Worm (Caenorhabditis elegans) whole organism, L3 larva: ENCODE data around the gene nhr-197.

Source experiments
- R02D3.7 ChIP-seq: fragments of 150-350 bp; optimal IDR thresholded peaks from 2 replicates; lab custom pipeline; 2014; ENCODE audit warnings: missing biosample characterization, missing genetic modification characterization
- ZK546.5 ChIP-seq: sonication (generic microtip); optimal IDR thresholded peaks from 2 replicates; lab custom pipeline; 2017; ENCODE audit warnings: missing biosample characterization, missing genetic modification characterization
- aly-2 ChIP-seq: fragments of 150-350 bp; optimal IDR thresholded peaks from 2 replicates; lab custom pipeline; 2014; ENCODE audit warnings: missing biosample characterization, missing genetic modification characterization
- ama-1 ChIP-seq: fragments of 150-350 bp; optimal IDR thresholded peaks from 2 replicates; lab custom pipeline; 2018
- ceh-16 ChIP-seq: sonication (generic microtip); optimal IDR thresholded peaks from 2 replicates; lab custom pipeline; 2017; ENCODE audit warnings: missing biosample characterization, missing genetic modification characterization
- ceh-28 ChIP-seq: fragments of 150-350 bp; optimal IDR thresholded peaks from 2 replicates; lab custom pipeline; 2014; ENCODE audit warnings: missing biosample characterization, missing genetic modification reagents, missing genetic modification characterization
- ceh-82 ChIP-seq: fragments of 150-350 bp; optimal IDR thresholded peaks from 2 replicates; lab custom pipeline; 2014; ENCODE audit warnings: missing biosample characterization, missing genetic modification characterization
- ceh-9 ChIP-seq: sonication (generic microtip); optimal IDR thresholded peaks from 2 replicates; lab custom pipeline; 2018; ENCODE audit warnings: missing biosample characterization, missing genetic modification characterization
- egl-27 ChIP-seq: sonication (generic microtip); optimal IDR thresholded peaks from 4 replicates; lab custom pipeline; 2017; ENCODE audit warnings: missing biosample characterization, missing genetic modification reagents, missing genetic modification characterization
- egl-5 ChIP-seq: fragments of 150-350 bp; optimal IDR thresholded peaks from 2 replicates; lab custom pipeline; 2017; ENCODE audit warnings: missing biosample characterization, missing genetic modification reagents, missing genetic modification characterization, inconsistent platforms
- elt-2 ChIP-seq: sonication (generic microtip); optimal IDR thresholded peaks from 2 replicates; lab custom pipeline; 2016; ENCODE audit warnings: missing genetic modification reagents, mild to moderate bottlenecking, missing genetic modification characterization, missing compliant biosample characterization
- elt-3 ChIP-seq, 3 experiments: fragments of 150-350 bp in 1 of 3; sonication (generic microtip) in 2 of 3; optimal IDR thresholded peaks; 2 replicates in 2 of 3; 4 replicates in 1 of 3; lab custom pipeline; 2014 to 2017; ENCODE audit warnings: missing biosample characterization in 3 of 3, missing genetic modification characterization in 3 of 3
- eor-1 ChIP-seq, 2 experiments: fragments of 150-350 bp; optimal IDR thresholded peaks; 2 replicates each; lab custom pipeline; 2014 to 2018; ENCODE audit warnings: missing biosample characterization in 2 of 2, missing genetic modification characterization in 2 of 2
- fkh-10 ChIP-seq: sonication (generic microtip); optimal IDR thresholded peaks from 2 replicates; lab custom pipeline; 2017; ENCODE audit warnings: missing biosample characterization, missing genetic modification reagents, missing genetic modification characterization
- fkh-2 ChIP-seq: fragments of 150-350 bp; optimal IDR thresholded peaks from 2 replicates; lab custom pipeline; 2014; ENCODE audit warnings: missing biosample characterization, missing genetic modification reagents, missing genetic modification characterization
- fos-1 ChIP-seq: fragments of 150-350 bp; optimal IDR thresholded peaks from 2 replicates; lab custom pipeline; 2014; ENCODE audit warnings: missing biosample characterization, missing genetic modification characterization
- jun-1 ChIP-seq: fragments of 150-350 bp; optimal IDR thresholded peaks from 2 replicates; lab custom pipeline; 2014; ENCODE audit warnings: missing biosample characterization, missing genetic modification reagents, missing genetic modification characterization
- lin-15B ChIP-seq: fragments of 150-350 bp; optimal IDR thresholded peaks from 2 replicates; lab custom pipeline; 2014; ENCODE audit warnings: missing biosample characterization, missing genetic modification characterization
- lin-39 ChIP-seq: fragments of 150-350 bp; optimal IDR thresholded peaks from 2 replicates; lab custom pipeline; 2018; ENCODE audit warnings: missing biosample characterization, missing genetic modification reagents, missing genetic modification characterization
- mdl-1 ChIP-seq: fragments of 150-350 bp; optimal IDR thresholded peaks from 2 replicates; lab custom pipeline; 2014; ENCODE audit warnings: missing biosample characterization, missing genetic modification characterization
- mml-1 ChIP-seq: fragments of 150-350 bp; sonication (generic microtip); optimal IDR thresholded peaks from 3 replicates; lab custom pipeline; 2014; ENCODE audit warnings: missing biosample characterization, missing genetic modification characterization
- nfya-1 ChIP-seq: sonication (generic microtip); optimal IDR thresholded peaks from 2 replicates; lab custom pipeline; 2017; ENCODE audit warnings: missing genetic modification characterization, mild to moderate bottlenecking, missing compliant biosample characterization, antibody characterized with exemption, moderate library complexity; ENCODE audit not compliant: insufficient read depth
- nhr-12 ChIP-seq: fragments of 150-350 bp; optimal IDR thresholded peaks from 2 replicates; lab custom pipeline; 2014; ENCODE audit warnings: missing biosample characterization, missing genetic modification characterization
- nhr-237 ChIP-seq: fragments of 150-350 bp; optimal IDR thresholded peaks from 2 replicates; lab custom pipeline; 2014; ENCODE audit warnings: missing biosample characterization, missing genetic modification characterization
- nhr-76 ChIP-seq: fragments of 150-350 bp; sonication (generic microtip); optimal IDR thresholded peaks from 5 replicates; lab custom pipeline; 2014; ENCODE audit warnings: missing biosample characterization, missing genetic modification characterization
- nhr-77 ChIP-seq: fragments of 150-350 bp; optimal IDR thresholded peaks from 2 replicates; lab custom pipeline; 2014; ENCODE audit warnings: missing biosample characterization, missing genetic modification characterization
- pha-4 ChIP-seq: fragments of 150-350 bp; optimal IDR thresholded peaks from 2 replicates; lab custom pipeline; 2014; ENCODE audit warnings: missing biosample characterization, missing genetic modification reagents, missing genetic modification characterization
- pqm-1 ChIP-seq: fragments of 150-350 bp; optimal IDR thresholded peaks from 2 replicates; lab custom pipeline; 2017; ENCODE audit warnings: missing biosample characterization, missing genetic modification characterization, inconsistent platforms
- skn-1 ChIP-seq: fragments of 150-350 bp; optimal IDR thresholded peaks from 2 replicates; lab custom pipeline; 2014; ENCODE audit warnings: missing biosample characterization, missing genetic modification characterization
- tbx-2 ChIP-seq: sonication (generic microtip); optimal IDR thresholded peaks from 2 replicates; lab custom pipeline; 2016; ENCODE audit warnings: mild to moderate bottlenecking, missing genetic modification characterization, missing compliant biosample characterization
- unc-62 ChIP-seq: fragments of 150-350 bp; sonication (generic microtip); optimal IDR thresholded peaks from 4 replicates; lab custom pipeline; 2014; ENCODE audit warnings: missing biosample characterization, missing genetic modification reagents, missing genetic modification characterization
- ztf-11 ChIP-seq: fragments of 150-350 bp; optimal IDR thresholded peaks from 2 replicates; lab custom pipeline; 2014; ENCODE audit warnings: missing biosample characterization, missing genetic modification characterization
- ztf-4 ChIP-seq: fragments of 150-350 bp; optimal IDR thresholded peaks from 2 replicates; lab custom pipeline; 2014; ENCODE audit warnings: missing biosample characterization, missing genetic modification characterization

nhr-197 gene

DNA sequence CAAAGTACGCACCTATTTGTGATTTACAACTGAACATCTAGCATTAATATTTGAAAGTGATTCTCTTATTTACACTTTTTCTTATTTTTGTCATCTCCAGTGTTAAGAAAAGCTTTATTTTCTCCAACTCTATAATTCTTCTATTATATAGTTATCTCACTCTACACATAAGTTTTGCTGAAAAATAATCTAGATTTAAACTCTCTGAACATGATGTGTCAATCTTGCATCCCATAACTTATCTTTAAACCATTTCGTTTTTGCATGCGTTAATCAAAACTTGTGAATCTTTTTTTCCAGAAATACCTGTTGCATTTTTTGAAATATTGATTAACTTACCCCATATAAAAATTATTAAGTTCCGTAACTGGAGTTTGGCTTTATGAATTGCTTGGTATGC, 2.2 kb downstream of the nhr-197 start, which contains the start of gene nhr-268:
Gene nhr-268, plus strand, starts transcription at position 301 of the 400 bp plus-strand sequence.
- TF ChIP-seq egl-5 (tag; lab: Kevin White, UChicago) (no peak), nhr-12 (tag; lab: Kevin White, UChicago) (no peak), nhr-76 (tag; lab: Kevin White, UChicago) (no peak), fkh-2 (tag; lab: Kevin White, UChicago) (no peak), fos-1 (tag; lab: Kevin White, UChicago) (no peak), ceh-9 (tag; lab: Kevin White, UChicago) (no peak), egl-27 (tag; lab: Kevin White, UChicago) (no peak), nfya-1 (no peak), ceh-28 (tag; lab: Kevin White, UChicago) (no peak), mml-1 (tag; lab: Kevin White, UChicago) (no peak), pqm-1 (tag; lab: Kevin White, UChicago) (no peak), ceh-16 (tag; lab: Kevin White, UChicago) (no peak), fkh-10 (no peak), ceh-82 (tag; lab: Kevin White, UChicago) (no peak)

DNA sequence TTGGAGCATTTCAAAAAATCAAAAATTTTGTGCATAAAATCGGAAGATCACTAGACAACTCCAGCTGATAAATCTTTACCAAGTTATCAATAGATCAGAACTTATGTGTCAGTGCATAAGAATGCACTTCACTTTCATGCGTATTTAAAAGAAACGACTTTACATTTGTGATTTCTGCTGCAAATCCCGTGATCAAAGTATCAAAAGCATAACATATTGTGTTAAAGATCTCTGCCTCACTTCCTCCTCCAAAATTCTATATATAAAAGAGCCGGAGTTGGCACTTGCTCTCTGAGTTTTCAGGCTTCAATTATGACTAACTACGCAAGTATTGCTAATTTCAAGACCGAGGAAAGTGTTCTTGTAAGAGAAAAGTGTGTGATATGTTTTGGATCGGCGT, 5.9 kb downstream of the nhr-197 start, which contains the start of gene nhr-198:
Gene nhr-198, plus strand, starts transcription at position 313 of the 400 bp plus-strand sequence.
- TF ChIP-seq jun-1 (tag; lab: Kevin White, UChicago) (no peak), nhr-237 (tag; lab: Kevin White, UChicago) (no peak)

DNA sequence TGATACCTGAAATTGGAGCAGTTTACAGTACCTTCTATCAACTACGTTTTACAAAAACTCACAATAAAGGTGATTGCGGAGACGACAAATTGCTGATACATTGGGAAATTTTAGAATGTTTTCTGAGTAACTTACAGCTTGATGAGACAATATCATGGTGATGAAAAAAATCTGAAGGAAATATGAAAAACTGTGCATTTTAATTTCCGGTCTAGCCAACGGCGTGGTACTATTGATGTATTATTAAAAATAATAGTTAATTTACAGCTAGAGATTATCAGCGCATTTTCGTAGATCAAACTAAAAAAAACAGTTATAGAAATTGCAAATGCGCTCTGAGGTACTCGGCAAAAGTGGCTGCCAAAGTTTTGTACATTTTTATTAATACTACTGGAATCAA, 10.3 kb downstream of the nhr-197 start, which contains the start of gene srx-29:
Gene srx-29, minus strand, starts transcription at position 101 of the 400 bp plus-strand sequence.
- TF ChIP-seq elt-2 (tag; lab: Kevin White, UChicago), result no peak
- TF ChIP-seq nhr-237 (tag; lab: Kevin White, UChicago), result no peak
- TF ChIP-seq aly-2 (tag; lab: Kevin White, UChicago), result no peak
- TF ChIP-seq unc-62, result no peak
- TF ChIP-seq lin-15B (tag; lab: Kevin White, UChicago), result no peak
- TF ChIP-seq ZK546.5 (tag; lab: Kevin White, UChicago), result no peak
- no peak for TF ChIP-seq nfya-1
- TF ChIP-seq ztf-4 (tag; lab: Kevin White, UChicago), result no peak
- TF ChIP-seq eor-1 (tag; optimal IDR thresholded peaks at IDR 0.05; lab: Kevin White, UChicago), result no peak
- TF ChIP-seq egl-27 (tag; lab: Kevin White, UChicago), result no peak
- TF ChIP-seq skn-1 (tag; lab: Kevin White, UChicago), result no peak
- TF ChIP-seq fkh-2 (tag; lab: Kevin White, UChicago), result no peak
- TF ChIP-seq ztf-11, result no peak
- no peak for TF ChIP-seq R02D3.7
- no peak for TF ChIP-seq pqm-1 (tag; lab: Kevin White, UChicago)

DNA sequence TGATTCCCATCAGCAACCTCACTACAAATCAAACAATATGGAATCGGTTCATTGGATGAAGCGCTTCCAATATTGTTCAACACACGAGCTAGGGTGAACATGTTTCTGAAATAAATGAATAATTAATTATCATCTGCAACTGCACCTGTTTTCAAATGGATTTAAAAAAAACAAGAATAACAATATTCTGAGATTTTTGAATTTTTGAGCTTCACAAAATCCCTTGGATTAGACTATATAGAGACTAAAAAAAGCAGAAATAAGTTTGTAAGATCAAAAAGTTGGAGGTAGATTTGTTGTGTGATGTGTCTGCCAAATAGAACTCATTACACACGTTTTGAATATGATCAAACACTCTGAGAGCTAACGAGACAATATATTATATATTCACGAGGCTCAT, 12.0 kb downstream of the nhr-197 start, which contains the start of gene nhr-199:
Gene nhr-199, minus strand, starts transcription at position 101 of the 400 bp plus-strand sequence.
- TF ChIP-seq mdl-1 (tag; lab: Kevin White, UChicago) (no peak), lin-15B (tag; lab: Kevin White, UChicago) (no peak), nhr-76 (tag; lab: Kevin White, UChicago) (no peak), nhr-77 (tag; lab: Kevin White, UChicago) (no peak), tbx-2 (tag; lab: Kevin White, UChicago) (no peak), fkh-2 (tag; lab: Kevin White, UChicago) (no peak), nhr-12 (tag; lab: Kevin White, UChicago) (no peak), lin-39 (no peak)

DNA sequence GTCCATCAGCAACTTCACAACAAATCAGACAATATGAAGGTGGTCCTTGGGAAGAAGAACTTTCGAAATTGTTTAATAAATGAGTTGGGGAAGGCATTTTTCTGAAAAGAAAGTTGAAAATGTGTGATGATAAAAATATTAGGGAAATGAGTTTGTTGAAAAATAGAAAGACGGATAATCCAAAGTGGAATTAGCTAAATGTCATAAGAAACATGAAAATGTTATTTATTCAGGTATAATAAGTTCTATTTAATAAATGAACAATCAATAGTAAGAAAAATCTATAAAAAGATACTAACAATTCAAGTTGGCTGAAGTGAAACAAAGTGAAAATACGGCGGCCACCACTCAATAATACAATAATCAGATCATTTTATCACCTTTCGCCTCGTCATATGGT, 14.5 kb downstream of the nhr-197 start, which contains the start of gene nhr-53:
Gene nhr-53, minus strand, starts transcription at position 101 of the 400 bp plus-strand sequence.
- TF ChIP-seq ztf-11 (no peak), elt-3 (tag; optimal IDR thresholded peaks at IDR 0.05; lab: Kevin White, UChicago) (no peak), lin-39 (no peak)

DNA sequence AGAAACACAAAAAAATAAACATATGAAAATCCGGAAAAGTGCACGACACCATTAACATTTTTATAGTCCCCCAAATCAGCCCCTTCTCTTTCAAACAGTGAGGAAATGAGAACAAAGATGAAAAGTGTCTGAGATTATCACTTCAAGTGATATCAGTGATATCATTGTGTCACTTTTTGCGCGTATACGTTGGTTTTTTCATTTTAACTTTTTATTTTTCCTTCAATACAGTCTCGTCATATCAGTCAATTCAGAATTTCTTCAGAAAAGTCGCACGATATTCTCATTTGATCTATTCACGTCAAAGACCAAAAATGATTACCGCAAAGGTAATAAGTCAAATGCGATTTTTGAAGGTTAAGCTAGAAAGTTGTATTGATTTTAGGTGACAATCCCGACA, 17.0 kb downstream of the nhr-197 start, which contains the start of gene twk-34:
Gene twk-34, plus strand, starts transcription at position 216 of the 400 bp plus-strand sequence.
- TF ChIP-seq pha-4 (tag; lab: Kevin White, UChicago), result no peak
- TF ChIP-seq elt-3 (tag; optimal IDR thresholded peaks at IDR 0.05; lab: Kevin White, UChicago), result peak in 1 of 3 experiments; percentile 52
- TF ChIP-seq mdl-1 (tag; lab: Kevin White, UChicago), result no peak
- no peak for TF ChIP-seq nhr-76 (tag; lab: Kevin White, UChicago)
- no peak for TF ChIP-seq fkh-2 (tag; lab: Kevin White, UChicago)
- no peak for TF ChIP-seq ama-1 (lab: Kevin White, UChicago)
